Fruit fly (Drosophila melanogaster) S2 (cell line): ENCODE results near the gene Graf.

Experiments
- CG8478 ChIP-seq: fragments of >200 bp; optimal IDR thresholded peaks from 2 replicates; lab custom pipeline; 2018
- CTCF ChIP-seq, 2 experiments: fragments of >200 bp; optimal IDR thresholded peaks; 2 replicates each; lab custom pipeline; 2018

- TF ChIP-seq CG8478 (lab: Kevin White, UChicago) (no peak), CTCF (optimal IDR thresholded peaks at IDR 0.05; lab: Kevin White, UChicago) (no peak)
Measured at dm6 chrX:15807915-15808314, 47.4 kb upstream of the Graf start.
